Fruit fly (Drosophila melanogaster) whole organism, embryonic: Measurements from ENCODE around the gene CG43137.
A peak's percentile ranks its signal among the peaks of the same experiment; 100 is the strongest.

ENCODE experiments used
- Ada2b ChIP-seq: fragments of 200-800 bp; sonication (Bioruptor generic); IDR thresholded peaks from 2 replicates; pipeline ENCODE4 v1.3.6; 2022; ENCODE audit warnings: missing biosample characterization, missing genetic modification characterization
- Adf1 ChIP-seq: fragments of 200-800 bp; sonication (Bioruptor generic); IDR thresholded peaks from 2 replicates; pipeline ENCODE4 v1.3.6; 2022; ENCODE audit warnings: missing biosample characterization, missing genetic modification characterization
- BEAF-32 ChIP-seq: fragments of 200-800 bp; sonication (Bioruptor generic); optimal IDR thresholded peaks from 3 replicates; lab custom pipeline; 2017; ENCODE audit warnings: missing biosample characterization, missing genetic modification characterization, mild to moderate bottlenecking, moderate library complexity, missing genetic modification reagents
- Bdp1 ChIP-seq: fragments of 200-800 bp; sonication (Bioruptor generic); optimal IDR thresholded peaks from 3 replicates; lab custom pipeline; 2016; ENCODE audit warnings: missing biosample characterization, missing genetic modification characterization
- CG10979 ChIP-seq: fragments of 200-800 bp; sonication (Bioruptor generic); optimal IDR thresholded peaks from 2 replicates; lab custom pipeline; 2018; ENCODE audit warnings: missing biosample characterization, mild to moderate bottlenecking, missing genetic modification characterization, moderate library complexity
- CG11696 ChIP-seq: fragments of 200-800 bp; sonication (Bioruptor generic); IDR thresholded peaks from 2 replicates; pipeline ENCODE4 v1.3.6; 2022; ENCODE audit warnings: missing biosample characterization, missing genetic modification characterization
- CG12391 ChIP-seq: fragments of 200-800 bp; sonication (Bioruptor generic); optimal IDR thresholded peaks from 3 replicates; lab custom pipeline; 2018; ENCODE audit warnings: missing biosample characterization, mild to moderate bottlenecking, missing genetic modification characterization, moderate library complexity
- CG12769 ChIP-seq: fragments of 200-800 bp; sonication (Bioruptor generic); optimal IDR thresholded peaks from 2 replicates; lab custom pipeline; 2019; ENCODE audit warnings: missing biosample characterization, mild to moderate bottlenecking, missing genetic modification characterization, moderate library complexity
- CG13287 ChIP-seq: fragments of 200-800 bp; sonication (Bioruptor generic); IDR thresholded peaks from 2 replicates; pipeline ENCODE4 v1.3.6; 2022; ENCODE audit warnings: missing biosample characterization, missing genetic modification characterization; ENCODE audit not compliant: partially characterized antibody
- CG13775 ChIP-seq: fragments of 200-800 bp; sonication (Bioruptor generic); optimal IDR thresholded peaks from 3 replicates; lab custom pipeline; 2017; ENCODE audit warnings: missing biosample characterization, mild to moderate bottlenecking, missing genetic modification characterization
- CG15073 ChIP-seq: fragments of 200-800 bp; sonication (Bioruptor generic); optimal IDR thresholded peaks from 2 replicates; lab custom pipeline; 2016; ENCODE audit warnings: missing biosample characterization, missing genetic modification characterization
- CG1603 ChIP-seq: fragments of 200-800 bp; sonication (Bioruptor generic); optimal IDR thresholded peaks from 2 replicates; lab custom pipeline; 2019; ENCODE audit warnings: missing biosample characterization, mild to moderate bottlenecking, missing genetic modification characterization, moderate library complexity
- CG16779 ChIP-seq: fragments of 200-800 bp; sonication (Bioruptor generic); IDR thresholded peaks from 2 replicates; pipeline ENCODE4 v1.3.6; 2022; ENCODE audit warnings: missing biosample characterization, missing genetic modification characterization
- CG16813 ChIP-seq: fragments of 200-800 bp; sonication (Bioruptor generic); IDR thresholded peaks from 3 replicates; pipeline ENCODE4 v1.3.6; 2022; ENCODE audit warnings: missing biosample characterization, missing genetic modification characterization; ENCODE audit not compliant: partially characterized antibody
- CG2199 ChIP-seq: fragments of 200-800 bp; sonication (Bioruptor generic); IDR thresholded peaks from 3 replicates; pipeline ENCODE4 v1.3.6; 2022; ENCODE audit warnings: missing biosample characterization, missing genetic modification characterization
- CG30403 ChIP-seq: fragments of 200-800 bp; sonication (Bioruptor generic); optimal IDR thresholded peaks from 3 replicates; lab custom pipeline; 2016; ENCODE audit warnings: missing biosample characterization, missing genetic modification characterization
- CG34422 ChIP-seq: fragments of 200-800 bp; sonication (Bioruptor generic); IDR thresholded peaks from 3 replicates; pipeline ENCODE4 v1.3.6; 2022; ENCODE audit warnings: missing biosample characterization, missing genetic modification characterization
- CG5245 ChIP-seq: fragments of 200-800 bp; sonication (Bioruptor generic); optimal IDR thresholded peaks from 3 replicates; lab custom pipeline; 2016; ENCODE audit warnings: missing biosample characterization, missing genetic modification characterization
- CG6654 ChIP-seq: fragments of 200-800 bp; sonication (Bioruptor generic); optimal IDR thresholded peaks from 2 replicates; lab custom pipeline; 2017; ENCODE audit warnings: missing biosample characterization, mild to moderate bottlenecking, missing genetic modification characterization
- CG7556 ChIP-seq: fragments of 200-800 bp; sonication (Bioruptor generic); optimal IDR thresholded peaks from 2 replicates; lab custom pipeline; 2017; ENCODE audit warnings: missing biosample characterization, mild to moderate bottlenecking, missing genetic modification characterization
- CG7839 ChIP-seq: fragments of 200-800 bp; sonication (Bioruptor generic); optimal IDR thresholded peaks from 3 replicates; lab custom pipeline; 2018; ENCODE audit warnings: missing biosample characterization, mild to moderate bottlenecking, missing genetic modification characterization, moderate library complexity
- CG8944 ChIP-seq: fragments of 200-800 bp; sonication (Bioruptor generic); optimal IDR thresholded peaks from 3 replicates; lab custom pipeline; 2016; ENCODE audit warnings: missing biosample characterization, missing genetic modification characterization
- GATAe ChIP-seq: fragments of 200-800 bp; sonication (Bioruptor generic); conservative IDR thresholded peaks from 2 replicates; pipeline ENCODE4 v1.3.6; 2022; ENCODE audit warnings: missing biosample characterization, missing genetic modification characterization
- Hand ChIP-seq: fragments of 200-800 bp; sonication (Bioruptor generic); optimal IDR thresholded peaks from 2 replicates; lab custom pipeline; 2017; ENCODE audit warnings: mild to moderate bottlenecking, missing biosample characterization, missing genetic modification reagents, missing genetic modification characterization
- Hey ChIP-seq: fragments of 200-800 bp; sonication (Bioruptor generic); optimal IDR thresholded peaks from 3 replicates; lab custom pipeline; 2018; ENCODE audit warnings: missing biosample characterization, mild to moderate bottlenecking, missing genetic modification characterization
- Hmr ChIP-seq: fragments of 200-800 bp; sonication (Bioruptor generic); optimal IDR thresholded peaks from 3 replicates; lab custom pipeline; 2017; ENCODE audit warnings: mild to moderate bottlenecking, missing biosample characterization, missing genetic modification reagents, missing genetic modification characterization
- NC2α ChIP-seq: fragments of 200-800 bp; sonication (Bioruptor generic); optimal IDR thresholded peaks from 2 replicates; lab custom pipeline; 2016; ENCODE audit warnings: missing biosample characterization, missing genetic modification characterization
- PHDP ChIP-seq: fragments of 200-800 bp; sonication (Bioruptor generic); optimal IDR thresholded peaks from 3 replicates; lab custom pipeline; 2018; ENCODE audit warnings: missing biosample characterization, mild to moderate bottlenecking, missing genetic modification characterization, moderate library complexity
- Taf1 ChIP-seq: fragments of 200-800 bp; sonication (Bioruptor generic); IDR thresholded peaks from 2 replicates; pipeline ENCODE4 v1.3.6; 2022; ENCODE audit warnings: missing biosample characterization, missing genetic modification characterization
- bsh ChIP-seq, 2 experiments: fragments of 200-800 bp; sonication (Bioruptor generic); optimal IDR thresholded peaks; 2 replicates each; lab custom pipeline; 2017 to 2018; ENCODE audit warnings: mild to moderate bottlenecking in 2 of 2, missing biosample characterization in 2 of 2, missing genetic modification characterization in 2 of 2, moderate library complexity in 1 of 2
- cg ChIP-seq: fragments of 200-800 bp; sonication (Bioruptor generic); optimal IDR thresholded peaks from 3 replicates; lab custom pipeline; 2019; ENCODE audit warnings: missing biosample characterization, mild to moderate bottlenecking, missing genetic modification characterization, moderate library complexity
- chn ChIP-seq: fragments of 200-800 bp; sonication (Bioruptor generic); optimal IDR thresholded peaks from 2 replicates; lab custom pipeline; 2016; ENCODE audit warnings: missing biosample characterization, missing genetic modification characterization
- dati ChIP-seq: fragments of 200-800 bp; sonication (Bioruptor generic); IDR thresholded peaks from 2 replicates; pipeline ENCODE4 v1.3.6; 2022; ENCODE audit warnings: missing biosample characterization, missing genetic modification characterization
- fd96Cb ChIP-seq: fragments of 200-800 bp; sonication (Bioruptor generic); optimal IDR thresholded peaks from 2 replicates; lab custom pipeline; 2018; ENCODE audit warnings: missing biosample characterization, mild to moderate bottlenecking, missing genetic modification characterization, moderate library complexity
- grau ChIP-seq: fragments of 200-800 bp; optimal IDR thresholded peaks from 3 replicates; lab custom pipeline; 2019; ENCODE audit warnings: missing biosample characterization, mild to moderate bottlenecking, missing genetic modification characterization, moderate library complexity
- her ChIP-seq: fragments of 200-800 bp; sonication (Bioruptor generic); optimal IDR thresholded peaks from 2 replicates; lab custom pipeline; 2016; ENCODE audit warnings: missing biosample characterization, missing genetic modification characterization
- jumu ChIP-seq: fragments of 200-800 bp; sonication (Bioruptor generic); optimal IDR thresholded peaks from 3 replicates; lab custom pipeline; 2016; ENCODE audit warnings: missing biosample characterization, missing genetic modification characterization
- mam ChIP-seq: fragments of 200-800 bp; sonication (Bioruptor generic); optimal IDR thresholded peaks from 3 replicates; lab custom pipeline; 2016; ENCODE audit warnings: missing biosample characterization, missing genetic modification characterization
- mirr ChIP-seq: fragments of 200-800 bp; sonication (Bioruptor generic); optimal IDR thresholded peaks from 3 replicates; lab custom pipeline; 2018; ENCODE audit warnings: missing biosample characterization, mild to moderate bottlenecking, missing genetic modification characterization
- p53 ChIP-seq: fragments of 200-800 bp; sonication (Bioruptor generic); optimal IDR thresholded peaks from 2 replicates; lab custom pipeline; 2016; ENCODE audit warnings: missing biosample characterization, missing genetic modification characterization
- pb ChIP-seq: fragments of 200-800 bp; sonication (Bioruptor generic); optimal IDR thresholded peaks from 3 replicates; lab custom pipeline; 2016; ENCODE audit warnings: missing biosample characterization, missing genetic modification characterization
- phol ChIP-seq: fragments of 200-800 bp; sonication (Bioruptor generic); optimal IDR thresholded peaks from 3 replicates; lab custom pipeline; 2018; ENCODE audit warnings: missing biosample characterization, mild to moderate bottlenecking, missing genetic modification characterization, moderate library complexity
- schlank ChIP-seq: fragments of 200-800 bp; sonication (Bioruptor generic); optimal IDR thresholded peaks from 2 replicates; lab custom pipeline; 2018; ENCODE audit warnings: missing biosample characterization, mild to moderate bottlenecking, missing genetic modification characterization
- slp2 ChIP-seq: fragments of 200-800 bp; sonication (Bioruptor generic); optimal IDR thresholded peaks from 2 replicates; lab custom pipeline; 2016; ENCODE audit warnings: missing biosample characterization, missing genetic modification characterization
- sqz ChIP-seq: fragments of 200-800 bp; sonication (Bioruptor generic); optimal IDR thresholded peaks from 3 replicates; lab custom pipeline; 2018; ENCODE audit warnings: missing biosample characterization, mild to moderate bottlenecking, missing genetic modification characterization
- sug ChIP-seq: fragments of 200-800 bp; optimal IDR thresholded peaks from 2 replicates; lab custom pipeline; 2019; ENCODE audit warnings: missing biosample characterization, mild to moderate bottlenecking, missing genetic modification characterization, moderate library complexity
- tgo ChIP-seq: fragments of 200-800 bp; sonication (Bioruptor generic); IDR thresholded peaks from 3 replicates; pipeline ENCODE4 v1.3.6; 2022; ENCODE audit warnings: missing biosample characterization, missing genetic modification characterization
- wdn ChIP-seq: fragments of 200-800 bp; sonication (Bioruptor generic); IDR thresholded peaks from 2 replicates; pipeline ENCODE4 v1.3.6; 2022; ENCODE audit warnings: missing biosample characterization, missing genetic modification characterization
- zfh2 ChIP-seq: fragments of 200-800 bp; sonication (Bioruptor generic); optimal IDR thresholded peaks from 2 replicates; lab custom pipeline; 2016; ENCODE audit warnings: missing biosample characterization, missing genetic modification characterization

CG43137 gene

DNA sequence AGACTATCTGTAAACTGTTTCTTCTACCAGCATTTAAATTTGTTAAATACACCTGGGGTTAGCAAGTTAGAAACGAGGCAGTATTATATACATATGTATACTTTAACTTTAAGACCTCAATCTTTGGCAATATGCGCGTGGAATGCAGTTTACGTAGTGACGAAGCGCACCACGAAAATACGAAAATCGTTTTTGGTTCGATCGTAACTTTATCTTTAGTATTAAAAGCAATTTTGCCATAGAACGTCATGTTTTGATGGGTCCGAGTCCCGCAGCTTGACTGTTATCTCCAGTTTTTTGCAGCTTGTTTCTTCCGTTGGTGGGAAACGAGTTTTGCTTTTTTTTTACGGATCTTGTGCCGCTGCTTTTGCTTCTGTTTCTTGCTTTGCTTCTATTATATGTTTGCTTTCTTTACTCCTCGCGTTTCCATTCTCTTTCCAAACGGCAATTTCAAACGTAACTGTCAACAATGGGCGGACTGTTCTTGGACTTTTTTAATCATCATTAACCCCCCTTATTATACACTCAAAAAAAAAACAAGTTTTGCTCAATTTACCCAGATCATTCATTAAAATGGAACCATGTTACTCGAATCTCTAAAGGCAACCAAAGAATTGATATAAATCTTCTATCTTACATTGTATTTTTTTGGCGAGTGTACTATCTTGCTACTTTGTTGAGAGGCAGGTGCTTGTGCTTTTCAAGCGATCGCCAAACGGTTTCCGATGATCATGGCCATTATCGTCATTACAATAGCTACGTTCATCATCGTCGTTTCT lies 26.9 kb upstream of the CG43137 start (continued):
- peak; percentile 24 for TF ChIP-seq CG13775 (GFP tag; lab: Kevin White, UChicago)
- no peak for TF ChIP-seq pb
- no peak for TF ChIP-seq jumu (GFP tag; lab: Kevin White, UChicago)
- TF ChIP-seq Ada2b (GFP tag; lab: Robert Waterston, UW), result peak; percentile 30; the same call in 1 of the 2 replicates
- no peak for TF ChIP-seq CG2199 (GFP tag; lab: Robert Waterston, UW)
- peak; percentile 78 for TF ChIP-seq zfh2 (GFP tag; lab: Kevin White, UChicago)
- TF ChIP-seq BEAF-32 (GFP tag; lab: Kevin White, UChicago), result no peak
- TF ChIP-seq CG15073 (GFP tag; lab: Kevin White, UChicago), result no peak
- peak; percentile 33 to 58 for TF ChIP-seq bsh (GFP tag; optimal IDR thresholded peaks at IDR 0.05; lab: Kevin White, UChicago)
- TF ChIP-seq mam (GFP tag; lab: Kevin White, UChicago), result peak; percentile 57
- TF ChIP-seq slp2, result no peak
- TF ChIP-seq CG11696, result no peak
- TF ChIP-seq CG10979 (tag; lab: Kevin White, UChicago), result peak; percentile 15
- no peak for TF ChIP-seq Adf1 (GFP tag; lab: Robert Waterston, UW)
- peak; percentile 8 for TF ChIP-seq phol
- TF ChIP-seq mirr (GFP tag; lab: Kevin White, UChicago), result no peak
- TF ChIP-seq schlank (tag; lab: Kevin White, UChicago), result peak; percentile 23
- peak; percentile 11 for TF ChIP-seq fd96Cb (tag; lab: Kevin White, UChicago)
- no peak for TF ChIP-seq CG34422 (GFP tag; lab: Robert Waterston, UW)
- peak; percentile 44 for TF ChIP-seq CG7556
- TF ChIP-seq Hmr (GFP tag; lab: Kevin White, UChicago), result peak; percentile 54
- no peak for TF ChIP-seq GATAe
- TF ChIP-seq PHDP, result peak; percentile 45
- no peak for TF ChIP-seq Hey (tag; lab: Kevin White, UChicago)
- peak; percentile 46 for TF ChIP-seq CG7839 (tag; lab: Kevin White, UChicago)
- TF ChIP-seq p53, result no peak
- TF ChIP-seq tgo (GFP tag; lab: Robert Waterston, UW), result no peak
- TF ChIP-seq CG12391 (tag; lab: Kevin White, UChicago), result peak; percentile 43
- TF ChIP-seq CG12769 (tag; lab: Kevin White, UChicago), result peak; percentile 54
- no peak for TF ChIP-seq CG13287 (GFP tag; lab: Robert Waterston, UW)
- no peak for TF ChIP-seq Bdp1 (GFP tag; lab: Kevin White, UChicago)
- TF ChIP-seq sug (tag; lab: Kevin White, UChicago), result no peak
- peak; percentile 51 for TF ChIP-seq Hand (GFP tag; lab: Kevin White, UChicago)
- TF ChIP-seq CG16779 (GFP tag; lab: Robert Waterston, UW), result 0 out of 2 replicates have a peak, but pooled peaks have one; percentile 12
- peak; percentile 13 for TF ChIP-seq sqz (GFP tag; lab: Kevin White, UChicago)
- TF ChIP-seq grau, result peak; percentile 14
- TF ChIP-seq CG16813 (GFP tag; lab: Robert Waterston, UW), result no peak
- no peak for TF ChIP-seq cg (GFP tag; lab: Kevin White, UChicago)
- peak; percentile 20 for TF ChIP-seq CG8944 (GFP tag; lab: Kevin White, UChicago)
- peak; percentile 59 for TF ChIP-seq CG30403
- TF ChIP-seq CG1603, result peak; percentile 38
- no peak for TF ChIP-seq CG5245
- peak; percentile 21 for TF ChIP-seq chn (GFP tag; lab: Kevin White, UChicago)
- TF ChIP-seq Taf1, result 0 out of 2 replicates have a peak, but pooled peaks have one; percentile 20
- no peak for TF ChIP-seq NC2α
- TF ChIP-seq wdn (GFP tag; lab: Robert Waterston, UW), result peak; percentile 40; the same call in 1 of the 2 replicates
- TF ChIP-seq dati (GFP tag; lab: Robert Waterston, UW), result no peak
- TF ChIP-seq her (GFP tag; lab: Kevin White, UChicago), result peak; percentile 38
- no peak for TF ChIP-seq CG6654
